Worm (Caenorhabditis elegans) whole organism, L4 larva: ENCODE results near the gene nlp-56.

ENCODE experiments used
- F10B5.3 ChIP-seq: sonication (generic microtip); optimal IDR thresholded peaks from 2 replicates; lab custom pipeline; 2016; ENCODE audit warnings: mild to moderate bottlenecking, missing genetic modification characterization, missing compliant biosample characterization
- F26F4.8 ChIP-seq: fragments of 200-800 bp; sonication (Bioruptor generic); conservative IDR thresholded peaks from 2 replicates; pipeline ENCODE4 v1.3.6; 2022; ENCODE audit warnings: missing genetic modification characterization, missing compliant biosample characterization
- F37D6.2 ChIP-seq: sonication (generic microtip); optimal IDR thresholded peaks from 2 replicates; lab custom pipeline; 2016; ENCODE audit warnings: mild to moderate bottlenecking, missing genetic modification characterization, missing compliant biosample characterization
- T26A8.4 ChIP-seq: fragments of 200-800 bp; sonication (Bioruptor generic); IDR thresholded peaks from 2 replicates; pipeline ENCODE4 v1.3.6; 2022; ENCODE audit warnings: missing genetic modification characterization, missing compliant biosample characterization
- Y5F2A.4 ChIP-seq: fragments of 200-800 bp; sonication (Bioruptor generic); optimal IDR thresholded peaks from 2 replicates; lab custom pipeline; 2018; ENCODE audit warnings: mild to moderate bottlenecking, missing genetic modification characterization, missing compliant biosample characterization
- ZK337.2 ChIP-seq: fragments of 200-800 bp; sonication (Bioruptor generic); IDR thresholded peaks from 2 replicates; pipeline ENCODE4 v1.3.6; 2022; ENCODE audit warnings: missing genetic modification reagents, missing genetic modification characterization, missing compliant biosample characterization
- ZK546.5 ChIP-seq, 2 experiments: sonication (generic microtip); optimal IDR thresholded peaks; 2 replicates each; lab custom pipeline; 2017; ENCODE audit warnings: missing biosample characterization in 2 of 2, missing genetic modification characterization in 2 of 2
- aha-1 ChIP-seq: fragments of 150-350 bp; peaks from one replicate; lab custom pipeline; 2014; ENCODE audit warnings: missing biosample characterization, missing genetic modification characterization
- ceh-20 ChIP-seq: fragments of 200-800 bp; sonication (Bioruptor generic); IDR thresholded peaks from 2 replicates; pipeline ENCODE4 v1.3.6; 2022; ENCODE audit warnings: missing genetic modification reagents, missing genetic modification characterization, missing compliant biosample characterization
- ceh-32 ChIP-seq: sonication (generic microtip); optimal IDR thresholded peaks from 2 replicates; lab custom pipeline; 2016; ENCODE audit warnings: mild to moderate bottlenecking, missing genetic modification characterization, missing compliant biosample characterization; ENCODE audit not compliant: poor library complexity
- daf-12 ChIP-seq: fragments of 150-350 bp; optimal IDR thresholded peaks from 2 replicates; lab custom pipeline; 2014; ENCODE audit warnings: missing biosample characterization, missing genetic modification reagents, missing genetic modification characterization
- daf-16 ChIP-seq, 3 experiments: sonication (generic microtip); optimal IDR thresholded peaks; 2 replicates each; lab custom pipeline; 2016 to 2017; ENCODE audit warnings: missing genetic modification characterization in 3 of 3, missing genetic modification reagents in 3 of 3, mild to moderate bottlenecking in 2 of 3, missing compliant biosample characterization in 2 of 3, missing biosample characterization in 1 of 3, moderate library complexity in 1 of 3
- dmd-8 ChIP-seq: fragments of 200-800 bp; sonication (Bioruptor generic); IDR thresholded peaks from 2 replicates; pipeline ENCODE4 v1.3.6; 2022; ENCODE audit warnings: missing genetic modification characterization, missing compliant biosample characterization
- dmd-9 ChIP-seq: fragments of 200-800 bp; sonication (Bioruptor generic); IDR thresholded peaks from 2 replicates; pipeline ENCODE4 v1.3.6; 2022; ENCODE audit warnings: missing genetic modification reagents, missing genetic modification characterization, missing compliant biosample characterization
- duxl-1 ChIP-seq: sonication (generic microtip); optimal IDR thresholded peaks from 2 replicates; lab custom pipeline; 2016; ENCODE audit warnings: mild to moderate bottlenecking, missing genetic modification characterization, moderate library complexity, missing compliant biosample characterization; ENCODE audit not compliant: poor library complexity
- egl-27 ChIP-seq: sonication (generic microtip); optimal IDR thresholded peaks from 3 replicates; lab custom pipeline; 2017; ENCODE audit warnings: missing biosample characterization, missing genetic modification reagents, missing genetic modification characterization
- egl-43 ChIP-seq: fragments of 200-800 bp; sonication (Bioruptor generic); IDR thresholded peaks from 2 replicates; pipeline ENCODE4 v1.3.6; 2022; ENCODE audit warnings: missing genetic modification reagents, missing genetic modification characterization, missing compliant biosample characterization
- fkh-10 ChIP-seq: fragments of 150-350 bp; optimal IDR thresholded peaks from 2 replicates; lab custom pipeline; 2014; ENCODE audit warnings: missing biosample characterization, missing genetic modification reagents, missing genetic modification characterization
- fos-1 ChIP-seq: fragments of 150-350 bp; optimal IDR thresholded peaks from 2 replicates; lab custom pipeline; 2014; ENCODE audit warnings: missing biosample characterization, missing genetic modification characterization
- hif-1 ChIP-seq, 2 experiments: sonication (generic microtip); optimal IDR thresholded peaks; 2 replicates each; lab custom pipeline; 2016 to 2017; ENCODE audit warnings: missing compliant biosample characterization in 2 of 2, missing genetic modification characterization in 2 of 2, missing genetic modification reagents in 2 of 2, missing genotype in 2 of 2, mild to moderate bottlenecking in 1 of 2
- hlh-30 ChIP-seq: sonication (generic microtip); optimal IDR thresholded peaks from 2 replicates; lab custom pipeline; 2017; ENCODE audit warnings: antibody characterized with exemption, mild to moderate bottlenecking, missing genetic modification characterization, missing compliant biosample characterization; ENCODE audit not compliant: insufficient read depth
- hmg-1.1 ChIP-seq: fragments of 200-800 bp; sonication (Bioruptor generic); IDR thresholded peaks from 2 replicates; pipeline ENCODE4 v1.3.6; 2022; ENCODE audit warnings: missing genetic modification reagents, missing genetic modification characterization, missing compliant biosample characterization
- jun-1 ChIP-seq: fragments of 150-350 bp; optimal IDR thresholded peaks from 2 replicates; lab custom pipeline; 2014; ENCODE audit warnings: missing biosample characterization, missing genetic modification reagents, missing genetic modification characterization
- lin-1 ChIP-seq: fragments of 200-800 bp; sonication (Bioruptor generic); IDR thresholded peaks from 2 replicates; pipeline ENCODE4 v1.3.6; 2022; ENCODE audit warnings: missing genetic modification reagents, missing genetic modification characterization, missing compliant biosample characterization
- lin-13 ChIP-seq: fragments of 150-350 bp; optimal IDR thresholded peaks from 2 replicates; lab custom pipeline; 2014; ENCODE audit warnings: missing biosample characterization, missing genetic modification reagents, missing genetic modification characterization
- lin-38 ChIP-seq: fragments of 200-800 bp; sonication (Bioruptor generic); IDR thresholded peaks from 2 replicates; pipeline ENCODE4 v1.3.6; 2022; ENCODE audit warnings: missing genetic modification reagents, missing genetic modification characterization, missing compliant biosample characterization
- lsy-2 ChIP-seq, 2 experiments: fragments of 150-350 bp in 1 of 2; sonication (generic microtip) in 1 of 2; optimal IDR thresholded peaks; 2 replicates each; lab custom pipeline; 2014 to 2017; ENCODE audit warnings: missing biosample characterization in 2 of 2, missing genetic modification characterization in 2 of 2
- mes-2 ChIP-seq: sonication (generic microtip); optimal IDR thresholded peaks from 2 replicates; lab custom pipeline; 2016; ENCODE audit warnings: missing genotype, mild to moderate bottlenecking, missing genetic modification characterization, missing compliant biosample characterization; ENCODE audit not compliant: poor library complexity, severe bottlenecking
- nhr-28 ChIP-seq: fragments of 150-350 bp; optimal IDR thresholded peaks from 2 replicates; lab custom pipeline; 2014; ENCODE audit warnings: missing biosample characterization, missing genetic modification characterization
- nhr-6 ChIP-seq: fragments of 150-350 bp; optimal IDR thresholded peaks from 2 replicates; lab custom pipeline; 2014; ENCODE audit warnings: missing biosample characterization, missing genetic modification characterization
- nhr-77 ChIP-seq: fragments of 150-350 bp; optimal IDR thresholded peaks from 2 replicates; lab custom pipeline; 2014; ENCODE audit warnings: missing biosample characterization, missing genetic modification characterization
- pqm-1 ChIP-seq: sonication (generic microtip); optimal IDR thresholded peaks from 2 replicates; lab custom pipeline; 2017; ENCODE audit warnings: missing biosample characterization, missing genetic modification characterization
- sdz-12 ChIP-seq: fragments of 200-800 bp; sonication (Bioruptor generic); optimal IDR thresholded peaks from 2 replicates; lab custom pipeline; 2018; ENCODE audit warnings: mild to moderate bottlenecking, missing genetic modification characterization, missing compliant biosample characterization
- spr-3 ChIP-seq: fragments of 200-800 bp; sonication (Bioruptor generic); optimal IDR thresholded peaks from 2 replicates; lab custom pipeline; 2018; ENCODE audit warnings: mild to moderate bottlenecking, missing genetic modification characterization, missing compliant biosample characterization
- tag-97 ChIP-seq: fragments of 200-800 bp; sonication (Bioruptor generic); IDR thresholded peaks from 2 replicates; pipeline ENCODE4 v1.3.6; 2022; ENCODE audit warnings: missing genetic modification characterization, missing compliant biosample characterization
- unc-62 ChIP-seq, 3 experiments: fragments of 150-350 bp in 1 of 3; sonication (generic microtip); optimal IDR thresholded peaks in 2 of 3; peaks in 1 of 3; 1 replicate in 1 of 3; 2 replicates in 2 of 3; lab custom pipeline; 2014 to 2017; ENCODE audit warnings: missing biosample characterization in 3 of 3, missing genetic modification characterization in 3 of 3, missing genetic modification reagents in 3 of 3, missing genotype in 1 of 3
- vab-7 ChIP-seq: fragments of 200-800 bp; sonication (Bioruptor generic); IDR thresholded peaks from 2 replicates; pipeline ENCODE4 v1.3.6; 2022; ENCODE audit warnings: missing genetic modification reagents, missing genetic modification characterization, missing compliant biosample characterization
- zag-1 ChIP-seq: fragments of 150-350 bp; optimal IDR thresholded peaks from 2 replicates; lab custom pipeline; 2014; ENCODE audit warnings: missing biosample characterization, missing genetic modification characterization
- zfp-2 ChIP-seq: sonication (generic microtip); optimal IDR thresholded peaks from 2 replicates; lab custom pipeline; 2016; ENCODE audit warnings: mild to moderate bottlenecking, missing genetic modification characterization, missing compliant biosample characterization
- ztf-11 ChIP-seq: fragments of 150-350 bp; optimal IDR thresholded peaks from 2 replicates; lab custom pipeline; 2014; ENCODE audit warnings: missing biosample characterization, missing genetic modification characterization
- ztf-7 ChIP-seq: fragments of 150-350 bp; optimal IDR thresholded peaks from 2 replicates; lab custom pipeline; 2014; ENCODE audit warnings: missing biosample characterization, missing genetic modification characterization

The nlp-56 gene

DNA sequence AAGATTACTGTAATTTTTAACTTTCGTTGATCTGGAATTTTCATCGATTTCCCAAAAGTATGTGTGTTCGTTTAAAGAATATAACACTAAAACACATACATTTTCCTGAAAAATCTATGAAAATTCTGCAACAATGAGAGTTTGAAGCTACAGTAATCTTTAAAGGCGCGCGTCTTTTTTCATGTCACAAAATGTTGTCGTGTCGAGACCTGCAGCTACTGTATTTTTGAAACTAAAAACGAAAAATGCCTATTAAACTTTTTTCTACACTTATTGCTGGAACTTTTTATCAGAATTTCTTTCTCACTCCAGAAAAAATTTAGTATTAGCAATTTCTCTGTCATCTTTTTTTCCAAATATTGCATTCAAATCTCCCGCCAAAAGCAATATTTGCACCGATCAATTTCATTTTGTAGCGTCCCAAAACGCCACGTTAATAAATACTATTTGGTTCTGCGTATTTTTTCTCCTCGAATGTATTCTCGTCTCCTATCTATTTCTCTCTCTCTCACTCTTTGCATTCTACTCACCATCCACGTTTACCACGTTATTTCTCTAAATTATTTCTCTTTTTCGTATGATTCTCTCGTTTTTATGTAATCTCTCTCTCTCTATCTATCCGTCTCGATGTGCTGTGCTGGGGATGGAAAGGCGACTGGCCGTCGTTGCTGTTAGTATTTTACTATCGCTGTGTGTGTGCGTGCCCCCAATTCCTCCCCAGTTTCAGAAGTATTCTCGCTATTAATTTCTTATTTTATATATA, 2.0 kb upstream of the nlp-56 start, which contains the start of gene melo-1 (continued):
- peak; percentile 31 for TF ChIP-seq mes-2
- TF ChIP-seq F37D6.2 (tag; lab: Kevin White, UChicago): no peak
- no peak for TF ChIP-seq zag-1 (tag; lab: Kevin White, UChicago)
- TF ChIP-seq unc-62 (GFP tag; optimal IDR thresholded peaks at IDR 0.05 in 1 of 2; lab: Kevin White, UChicago): peak in 1 of 2 experiments; percentile 98
- TF ChIP-seq unc-62 (tag; optimal IDR thresholded peaks at IDR 0.05; lab: Kevin White, UChicago): no peak
- peak; percentile 26 for TF ChIP-seq nhr-6 (tag; lab: Kevin White, UChicago)
- no peak; the same call in 1 of the 2 replicates for TF ChIP-seq lin-38 (GFP tag; lab: Robert Waterston, UW)
- no peak for TF ChIP-seq ZK337.2
- peak; percentile 4 for TF ChIP-seq jun-1 (tag; lab: Kevin White, UChicago)
- 0 out of 2 replicates have a peak, but pooled peaks have one; percentile 12 for TF ChIP-seq T26A8.4 (GFP tag; lab: Robert Waterston, UW)
- TF ChIP-seq vab-7 (GFP tag; lab: Robert Waterston, UW): no peak
- no peak for TF ChIP-seq dmd-9
- TF ChIP-seq ceh-32 (tag; lab: Kevin White, UChicago): no peak
- no peak for TF ChIP-seq daf-16 (GFP tag; optimal IDR thresholded peaks at IDR 0.05; lab: Kevin White, UChicago)
- TF ChIP-seq daf-16 (tag; optimal IDR thresholded peaks at IDR 0.05; lab: Kevin White, UChicago): peak; percentile 14
- no peak for TF ChIP-seq ztf-11 (tag; lab: Kevin White, UChicago)
- peak; percentile 18 for TF ChIP-seq pqm-1
- TF ChIP-seq dmd-8: no peak
- TF ChIP-seq hmg-1.1 (GFP tag; lab: Robert Waterston, UW): peak; percentile 69
- TF ChIP-seq tag-97 (GFP tag; lab: Robert Waterston, UW): no peak
- TF ChIP-seq nhr-28 (tag; lab: Kevin White, UChicago): peak; percentile 50
- no peak for TF ChIP-seq duxl-1 (tag; lab: Kevin White, UChicago)
- TF ChIP-seq hlh-30 (tag; lab: Kevin White, UChicago): peak; percentile 27
- no peak for TF ChIP-seq egl-43
- TF ChIP-seq aha-1 (tag; lab: Kevin White, UChicago): peak; percentile 18
- TF ChIP-seq Y5F2A.4 (GFP tag; lab: Kevin White, UChicago): no peak
- peak in 1 of 2 experiments; percentile 7 for TF ChIP-seq hif-1 (tag; optimal IDR thresholded peaks at IDR 0.05; lab: Kevin White, UChicago)
- no peak for TF ChIP-seq lin-13 (GFP tag; lab: Kevin White, UChicago)
- no peak for TF ChIP-seq sdz-12 (GFP tag; lab: Kevin White, UChicago)
- TF ChIP-seq, all 104 proteins: peak for 21

DNA sequence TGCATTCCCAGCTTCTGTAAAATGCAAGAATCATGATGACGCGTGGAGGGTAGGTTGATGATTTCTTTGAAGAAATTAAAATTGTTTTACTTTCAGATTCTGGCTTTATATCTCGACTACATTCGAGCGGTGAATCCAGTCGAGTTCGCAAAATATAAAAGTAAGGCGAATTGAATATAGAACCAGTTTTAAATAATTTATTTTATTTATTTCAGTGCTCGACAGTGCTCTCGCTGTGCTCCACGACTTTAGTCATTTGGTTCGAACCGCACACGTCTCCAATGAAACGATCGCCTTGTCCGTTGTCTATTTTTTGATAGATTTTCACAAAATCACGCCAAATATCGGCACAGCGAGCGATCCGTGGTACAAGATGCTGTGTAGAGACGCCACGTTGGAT, 2.3 kb downstream of the nlp-56 start, which contains the start of gene Y57G11C.1130:
Gene Y57G11C.1130, plus strand, starts transcription at position 301 of the 400 bp plus-strand sequence.
- TF ChIP-seq Y5F2A.4 (GFP tag; lab: Kevin White, UChicago): no peak
- TF ChIP-seq lsy-2 (tag; optimal IDR thresholded peaks at IDR 0.05; lab: Kevin White, UChicago): no peak
- TF ChIP-seq F26F4.8 (GFP tag; lab: Robert Waterston, UW): no peak
- TF ChIP-seq ceh-20 (GFP tag; lab: Robert Waterston, UW): no peak

ce11 chrIV:14781537-14781936, 3.0 kb downstream of the nlp-56 start, which contains the start of gene Y57G11C.8:
Gene Y57G11C.8 (plus strand): TSS chrIV:14781837.
- TF ChIP-seq F26F4.8 (GFP tag; lab: Robert Waterston, UW) (no peak), zfp-2 (tag; lab: Kevin White, UChicago) (no peak), dmd-8 (no peak), pqm-1 (no peak), ztf-7 (tag; lab: Kevin White, UChicago) (no peak), egl-27 (tag; lab: Kevin White, UChicago) (no peak), unc-62 (GFP tag; optimal IDR thresholded peaks at IDR 0.05 in 1 of 2; lab: Kevin White, UChicago) (no peak), unc-62 (tag; optimal IDR thresholded peaks at IDR 0.05; lab: Kevin White, UChicago) (no peak), mes-2 (no peak), lsy-2 (tag; optimal IDR thresholded peaks at IDR 0.05; lab: Kevin White, UChicago) (no peak), fkh-10 (GFP tag; lab: Kevin White, UChicago) (no peak), ceh-20 (GFP tag; lab: Robert Waterston, UW) (no peak), spr-3 (GFP tag; lab: Kevin White, UChicago) (no peak), lin-1 (no peak), fos-1 (tag; lab: Kevin White, UChicago) (no peak), daf-12 (tag; lab: Kevin White, UChicago) (no peak), ZK546.5 (tag; optimal IDR thresholded peaks at IDR 0.05; lab: Kevin White, UChicago) (no peak), F10B5.3 (tag; lab: Kevin White, UChicago) (no peak), nhr-77 (tag; lab: Kevin White, UChicago) (no peak)
